Fruit fly (Drosophila melanogaster): ENCODE data around the gene ScsbetaA.

DNA sequence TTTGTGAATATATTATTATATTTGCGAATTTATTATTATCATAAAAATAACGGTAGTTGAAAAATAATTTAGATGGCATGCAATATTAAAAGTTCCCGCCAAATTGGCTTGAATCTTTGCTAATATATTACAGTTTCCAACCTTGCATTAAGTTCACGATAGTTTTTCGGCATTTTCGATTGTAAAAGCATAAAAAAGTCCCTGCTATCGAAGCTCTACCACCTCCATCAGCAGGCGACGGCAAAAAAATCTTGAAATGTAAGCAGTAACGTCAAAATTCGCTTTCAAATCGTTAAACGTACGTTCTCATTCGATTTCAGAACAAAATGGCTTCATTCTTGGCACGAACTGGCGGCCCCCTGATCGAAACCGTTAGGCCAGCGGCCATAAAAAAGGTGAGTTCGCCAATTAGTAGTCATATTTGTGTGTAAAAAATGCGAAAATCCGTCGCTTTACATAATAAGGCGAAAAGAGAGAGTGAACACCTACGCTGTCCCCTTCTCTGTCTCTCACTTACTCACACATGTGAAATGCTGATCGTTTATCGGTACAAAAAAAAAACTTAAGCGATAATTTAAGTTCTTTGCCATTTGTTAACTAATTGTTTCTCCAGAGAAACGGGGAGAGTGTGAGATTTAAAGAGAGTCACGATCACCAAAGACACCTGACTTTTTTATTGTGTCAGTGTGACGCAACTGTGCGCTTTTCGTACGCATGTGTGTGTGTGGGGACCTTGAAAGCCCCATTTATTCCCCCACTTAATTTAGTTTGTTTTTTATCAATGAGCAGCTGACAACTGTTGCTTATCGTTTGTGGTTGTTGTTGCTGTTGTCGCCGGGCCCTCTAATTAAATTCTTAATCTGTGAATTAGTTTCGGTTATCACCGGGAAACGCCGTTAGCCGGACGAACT is at the start of gene ScsbetaA:
- TF ChIP-seq psq (optimal IDR thresholded peaks at IDR 0.05), result no peak
- TF ChIP-seq EcR (GFP tag; optimal IDR thresholded peaks at IDR 0.05), result no peak
- no peak for TF ChIP-seq usp (GFP tag; optimal IDR thresholded peaks at IDR 0.05)
- no peak for TF ChIP-seq Dll (optimal IDR thresholded peaks at IDR 0.05)

All from whole organism.